Worm (Caenorhabditis elegans): ENCODE results near the gene pwp-1.

Gene pwp-1

DNA sequence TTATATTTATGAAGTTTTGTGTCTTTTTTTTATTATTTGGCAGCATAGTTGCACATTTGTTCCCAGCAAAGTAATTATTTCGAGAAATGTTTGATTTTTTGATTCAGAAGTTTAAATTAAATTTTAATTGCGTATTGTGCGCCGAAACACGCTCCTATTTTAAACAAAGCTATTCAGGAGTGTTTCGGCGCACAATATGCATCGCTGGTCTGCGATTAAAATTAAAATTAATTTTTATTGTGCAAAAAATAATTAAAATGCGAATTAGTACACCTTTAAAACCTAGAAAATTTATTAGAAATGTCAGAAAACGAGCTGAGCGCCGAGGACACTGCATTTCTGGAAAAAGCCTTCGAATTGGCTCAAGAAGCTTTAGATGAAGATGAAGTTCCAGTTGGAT, 7.0 kb upstream of the pwp-1 start, which contains the start of gene JC8.4:
TSS of gene JC8.4 (plus strand) at position 301 of the 400 bp plus-strand sequence.
- TF ChIP-seq let-526 (GFP tag; IDR thresholded peaks at IDR 0.05) = no peak
- TF ChIP-seq somi-1 (GFP tag; optimal IDR thresholded peaks at IDR 0.05) = no peak

- TF ChIP-seq repo-1 (tag; optimal IDR thresholded peaks at IDR 0.05) = no peak
These were observed 5.0 kb upstream of the pwp-1 start for ce11 chrIV:13241340-13241739.

ce11 chrIV:13240842-13241143, 4.4 kb upstream of the pwp-1 start, which contains the start of gene lin-54:
Gene lin-54, plus strand, starts transcription at chrIV:13241044.
- TF ChIP-seq ceh-91 (GFP tag; IDR thresholded peaks at IDR 0.05) = no peak
- TF ChIP-seq nhr-179 (tag; optimal IDR thresholded peaks at IDR 0.05) = no peak
- TF ChIP-seq K12H6.12 (tag; optimal IDR thresholded peaks at IDR 0.05) = no peak
- no peak for TF ChIP-seq cebp-1 (GFP tag; IDR thresholded peaks at IDR 0.05)
- TF ChIP-seq cebp-1 (tag; optimal IDR thresholded peaks at IDR 0.05) = no peak
- TF ChIP-seq dox-1 (GFP tag; IDR thresholded peaks at IDR 0.05) = no peak
- TF ChIP-seq hlh-26 (GFP tag; conservative IDR thresholded peaks at IDR 0.05) = no peak
- no peak for TF ChIP-seq F37B4.10 (GFP tag; IDR thresholded peaks at IDR 0.05)

- TF ChIP-seq cebp-2 (GFP tag; IDR thresholded peaks at IDR 0.05) (peak; percentile 98), unc-62 (GFP tag; optimal IDR thresholded peaks at IDR 0.05) (peak; percentile 88), atf-7 (tag; optimal IDR thresholded peaks at IDR 0.05) (peak; percentile 92), ztf-3 (GFP tag; optimal IDR thresholded peaks at IDR 0.05) (peak; percentile 60), hlh-26 (GFP tag; conservative IDR thresholded peaks at IDR 0.05) (no peak), F55B11.4 (tag; optimal IDR thresholded peaks at IDR 0.05; ENCODE audit: borderline replicate concordance, insufficient read depth) (no peak), T26A5.8 (tag; optimal IDR thresholded peaks at IDR 0.05) (no peak), madf-8 (GFP tag; conservative IDR thresholded peaks at IDR 0.05) (peak; percentile 86), aptf-3 (GFP tag; IDR thresholded peaks at IDR 0.05) (no peak), athp-1 (tag; optimal IDR thresholded peaks at IDR 0.05) (peak; percentile 97), hmg-1.2 (GFP tag; IDR thresholded peaks at IDR 0.05) (peak; percentile 97), F57C9.4 (tag; optimal IDR thresholded peaks at IDR 0.05) (peak; percentile 10), lsy-27 (tag; optimal IDR thresholded peaks at IDR 0.05; ENCODE audit: borderline replicate concordance, insufficient read depth) (peak; percentile 17), fkh-3 (tag; optimal IDR thresholded peaks at IDR 0.05) (no peak), snpc-3.4 (tag; optimal IDR thresholded peaks at IDR 0.05) (peak; percentile 90), ZK185.1 (tag; optimal IDR thresholded peaks at IDR 0.05; ENCODE audit: poor library complexity, severe bottlenecking) (peak; percentile 96), him-1 (tag; optimal IDR thresholded peaks at IDR 0.05) (peak; percentile 66), F10E7.11 (tag; optimal IDR thresholded peaks at IDR 0.05) (peak; percentile 71), madf-10 (tag; optimal IDR thresholded peaks at IDR 0.05) (peak; percentile 95), ccch-3 (GFP tag; optimal IDR thresholded peaks at IDR 0.05) (no peak), attf-5 (GFP tag; optimal IDR thresholded peaks at IDR 0.05) (peak; percentile 100), F39B2.1 (GFP tag; IDR thresholded peaks at IDR 0.05) (peak; percentile 79; the same call in 1 of the 2 replicates), nfya-2 (GFP tag; IDR thresholded peaks at IDR 0.05) (no peak), ztf-18 (tag; optimal IDR thresholded peaks at IDR 0.05) (peak; percentile 69), F33H1.4 (GFP tag; IDR thresholded peaks at IDR 0.05) (peak; percentile 91), ets-4 (GFP tag; optimal IDR thresholded peaks at IDR 0.05) (peak; percentile 28), tbp1 (GFP tag; optimal IDR thresholded peaks at IDR 0.05) (peak; percentile 79), F22D6.2 (tag; optimal IDR thresholded peaks at IDR 0.05) (peak; percentile 93), gei-17 (GFP tag; optimal IDR thresholded peaks at IDR 0.05) (peak; percentile 86), repo-1 (tag; optimal IDR thresholded peaks at IDR 0.05) (peak; percentile 96), mel-28 (tag; optimal IDR thresholded peaks at IDR 0.05; ENCODE audit: borderline replicate concordance) (peak; percentile 83), K12H6.12 (tag; optimal IDR thresholded peaks at IDR 0.05) (peak; percentile 97), ceh-58 (GFP tag; IDR thresholded peaks at IDR 0.05) (no peak), let-607 (tag; optimal IDR thresholded peaks at IDR 0.05) (peak; percentile 89 to 96)
These were observed 3.9 kb upstream of the pwp-1 start, which contains the start of gene rpl-12 for ce11 chrIV:13240078-13240841. Gene rpl-12, minus strand, starts transcription at chrIV:13240651.

All from whole organism, young adult.